ENCODE assay signal across 1 fruit fly cellular context in the genomic region with DNA sequence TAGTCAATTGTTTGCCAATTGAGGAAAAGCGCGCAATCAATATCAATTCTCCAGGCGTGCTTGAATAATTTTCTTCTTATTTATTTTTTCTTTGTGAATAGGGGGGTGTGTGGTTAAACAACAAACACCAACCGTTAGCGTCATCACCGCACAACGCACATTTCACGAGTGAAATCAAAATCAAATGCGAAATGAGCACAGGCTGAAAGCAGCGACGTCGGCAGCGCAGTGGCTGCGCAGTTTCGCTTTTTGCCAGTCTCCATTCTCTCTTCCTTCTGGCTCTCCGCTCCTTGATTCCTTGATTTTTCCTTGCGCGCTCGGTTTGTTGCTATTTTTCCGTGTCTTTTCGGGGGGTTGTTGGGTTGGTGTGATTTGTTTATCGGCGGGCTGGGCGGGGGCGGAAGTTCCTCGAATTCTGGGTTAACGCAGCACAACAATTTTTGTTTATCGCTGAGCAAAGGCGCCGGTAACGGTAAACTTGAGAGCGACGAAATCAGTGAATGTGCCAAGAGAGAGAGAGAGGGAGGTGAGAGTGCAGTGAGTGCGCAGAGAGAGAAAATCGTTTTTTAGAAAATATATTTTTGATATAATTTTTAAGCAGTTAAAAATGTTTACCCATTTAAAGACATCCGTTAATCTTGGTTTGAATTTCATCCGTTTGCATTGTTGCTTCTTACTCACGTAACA.
TF ChIP-seq lines count a peak whose summit lies in the region.

TSS of gene CG13937 (minus strand) at position 174 of the 687 bp plus-strand sequence.

TF ChIP-seq in whole organism, embryonic, 481 proteins besides CTCF, POLR2A, EP300 and RAD21 (continued from another document):
- TF ChIP-seq NK7.1 (GFP tag; optimal IDR thresholded peaks at IDR 0.05; lab: Kevin White, UChicago) (no peak), CG4707 (GFP tag; optimal IDR thresholded peaks at IDR 0.05; lab: Kevin White, UChicago) (no peak), BEAF-32 (GFP tag; optimal IDR thresholded peaks at IDR 0.05; lab: Kevin White, UChicago) (no peak), HLH4C (GFP tag; IDR thresholded peaks at IDR 0.05; lab: Robert Waterston, UW; ENCODE audit: partially characterized antibody) (no peak), CG14050 (GFP tag; IDR thresholded peaks at IDR 0.05; lab: Robert Waterston, UW) (no peak), abd-A (tag; optimal IDR thresholded peaks at IDR 0.05; lab: Kevin White, UChicago) (peak; percentile 80), CG30403 (GFP tag; optimal IDR thresholded peaks at IDR 0.05; lab: Kevin White, UChicago) (no peak), pho (GFP tag; optimal IDR thresholded peaks at IDR 0.05; lab: Kevin White, UChicago) (no peak), CG11695 (GFP tag; IDR thresholded peaks at IDR 0.05; lab: Robert Waterston, UW) (0 out of 3 replicates have a peak, but pooled peaks have one; percentile 9), ewg (GFP tag; optimal IDR thresholded peaks at IDR 0.05; lab: Kevin White, UChicago) (peak; percentile 46), CG8478 (optimal IDR thresholded peaks at IDR 0.05; lab: Kevin White, UChicago) (no peak), Stat92E (GFP tag; optimal IDR thresholded peaks at IDR 0.05; lab: Kevin White, UChicago) (no peak), CG15514 (GFP tag; optimal IDR thresholded peaks at IDR 0.05; lab: Kevin White, UChicago) (peak; percentile 19), Doc2 (GFP tag; IDR thresholded peaks at IDR 0.05; lab: Robert Waterston, UW) (no peak), CG13287 (GFP tag; IDR thresholded peaks at IDR 0.05; lab: Robert Waterston, UW; ENCODE audit: partially characterized antibody) (peak; percentile 35; the same call in 1 of the 2 replicates), Adf1 (GFP tag; IDR thresholded peaks at IDR 0.05; lab: Robert Waterston, UW) (peak; percentile 95), CG4730 (GFP tag; IDR thresholded peaks at IDR 0.05; lab: Robert Waterston, UW) (no peak), ase (GFP tag; IDR thresholded peaks at IDR 0.05; lab: Robert Waterston, UW) (no peak), usp (GFP tag; optimal IDR thresholded peaks at IDR 0.05; lab: Kevin White, UChicago) (no peak), chinmo (GFP tag; IDR thresholded peaks at IDR 0.05; lab: Robert Waterston, UW; ENCODE audit: partially characterized antibody) (0 out of 4 replicates have a peak, but pooled peaks have one; percentile 60), Hr51 (GFP tag; optimal IDR thresholded peaks at IDR 0.05; lab: Kevin White, UChicago) (peak in 1 of 2 experiments; percentile 81), Bgb (GFP tag; IDR thresholded peaks at IDR 0.05; lab: Robert Waterston, UW; ENCODE audit: partially characterized antibody) (no peak), gro (GFP tag; optimal IDR thresholded peaks at IDR 0.05; lab: Kevin White, UChicago) (peak; percentile 13), wek (GFP tag; optimal IDR thresholded peaks at IDR 0.05; lab: Kevin White, UChicago) (no peak), BtbVII (GFP tag; optimal IDR thresholded peaks at IDR 0.05; lab: Kevin White, UChicago) (peak; percentile 25), CG6654 (GFP tag; optimal IDR thresholded peaks at IDR 0.05; lab: Kevin White, UChicago) (no peak), Myb (GFP tag; optimal IDR thresholded peaks at IDR 0.05; lab: Kevin White, UChicago) (peak; percentile 1), TFAM (GFP tag; optimal IDR thresholded peaks at IDR 0.05; lab: Kevin White, UChicago) (no peak), emc (GFP tag; optimal IDR thresholded peaks at IDR 0.05; lab: Kevin White, UChicago) (no peak), tll (GFP tag; optimal IDR thresholded peaks at IDR 0.05; lab: Kevin White, UChicago) (no peak), pita (GFP tag; optimal IDR thresholded peaks at IDR 0.05; lab: Kevin White, UChicago) (no peak), z (GFP tag; IDR thresholded peaks at IDR 0.05; lab: Robert Waterston, UW) (0 out of 3 replicates have a peak, but pooled peaks have one; percentile 34), vvl (GFP tag; IDR thresholded peaks at IDR 0.05; lab: Robert Waterston, UW) (no peak), CG3838 (GFP tag; optimal IDR thresholded peaks at IDR 0.05; lab: Kevin White, UChicago) (no peak), scrt (GFP tag; optimal IDR thresholded peaks at IDR 0.05; lab: Kevin White, UChicago) (peak; percentile 39), CG2116 (GFP tag; optimal IDR thresholded peaks at IDR 0.05; lab: Kevin White, UChicago) (no peak), Vsx1 (GFP tag; optimal IDR thresholded peaks at IDR 0.05; lab: Kevin White, UChicago) (no peak), CG2889 (GFP tag; IDR thresholded peaks at IDR 0.05; lab: Robert Waterston, UW) (no peak), crol (GFP tag; IDR thresholded peaks at IDR 0.05; lab: Robert Waterston, UW) (peak; percentile 43; the same call in 1 of the 2 replicates), Sin3A (optimal IDR thresholded peaks at IDR 0.05; lab: Kevin White, UChicago) (no peak), CG1603 (tag; optimal IDR thresholded peaks at IDR 0.05; lab: Kevin White, UChicago) (no peak), CG10959 (GFP tag; IDR thresholded peaks at IDR 0.05; lab: Robert Waterston, UW) (no peak), Trl (optimal IDR thresholded peaks at IDR 0.05; lab: Kevin White, UChicago) (peak; percentile 58 to 80), Trl (GFP tag; optimal IDR thresholded peaks at IDR 0.05; lab: Kevin White, UChicago) (no peak), Sry-δ (GFP tag; optimal IDR thresholded peaks at IDR 0.05; lab: Kevin White, UChicago) (no peak), hbn (GFP tag; IDR thresholded peaks at IDR 0.05; lab: Robert Waterston, UW; ENCODE audit: partially characterized antibody) (0 out of 2 replicates have a peak, but pooled peaks have one; percentile 32), bowl (GFP tag; IDR thresholded peaks at IDR 0.05; lab: Robert Waterston, UW) (no peak), Deaf1 (tag; optimal IDR thresholded peaks at IDR 0.05; lab: Kevin White, UChicago) (peak; percentile 13), Neu2 (GFP tag; optimal IDR thresholded peaks at IDR 0.05; lab: Kevin White, UChicago; ENCODE audit: borderline replicate concordance) (no peak), cad (GFP tag; optimal IDR thresholded peaks at IDR 0.05; lab: Kevin White, UChicago) (no peak), zfh1 (GFP tag; IDR thresholded peaks at IDR 0.05; lab: Robert Waterston, UW) (no peak), ERR (GFP tag; optimal IDR thresholded peaks at IDR 0.05; lab: Kevin White, UChicago) (no peak), chm (GFP tag; IDR thresholded peaks at IDR 0.05; lab: Robert Waterston, UW) (no peak), fd3F (GFP tag; optimal IDR thresholded peaks at IDR 0.05; lab: Kevin White, UChicago) (no peak), klu (GFP tag; IDR thresholded peaks at IDR 0.05; lab: Robert Waterston, UW) (no peak), sd (tag; optimal IDR thresholded peaks at IDR 0.05; lab: Kevin White, UChicago) (peak; percentile 55)
TF ChIP-seq in whole organism, embryonic: peak in this region for 28.
